Worm (Caenorhabditis elegans) whole organism, L2 larva: Measurements from ENCODE around the gene magu-4.

Experiments
- C34F6.9 ChIP-seq: fragments of 150-350 bp; optimal IDR thresholded peaks from 2 replicates; lab custom pipeline; 2014; ENCODE audit warnings: missing biosample characterization, missing genetic modification characterization
- F13H6.1 ChIP-seq: sonication (generic microtip); optimal IDR thresholded peaks from 2 replicates; lab custom pipeline; 2016; ENCODE audit warnings: missing genetic modification characterization, missing compliant biosample characterization
- R02D3.7 ChIP-seq: fragments of 150-350 bp; optimal IDR thresholded peaks from 2 replicates; lab custom pipeline; 2014; ENCODE audit warnings: missing biosample characterization, missing genetic modification characterization
- ZK546.5 ChIP-seq: sonication (generic microtip); optimal IDR thresholded peaks from 2 replicates; lab custom pipeline; 2017; ENCODE audit warnings: missing biosample characterization, missing genetic modification characterization
- alr-1 ChIP-seq: fragments of 150-350 bp; optimal IDR thresholded peaks from 2 replicates; lab custom pipeline; 2014; ENCODE audit warnings: missing biosample characterization, missing genetic modification characterization
- aly-2 ChIP-seq: fragments of 150-350 bp; optimal IDR thresholded peaks from 2 replicates; lab custom pipeline; 2014; ENCODE audit warnings: missing biosample characterization, missing genetic modification characterization
- blmp-1 ChIP-seq: sonication (generic microtip); optimal IDR thresholded peaks from 2 replicates; lab custom pipeline; 2017; ENCODE audit warnings: missing genetic modification characterization, mild to moderate bottlenecking, missing compliant biosample characterization, antibody characterized with exemption, moderate library complexity; ENCODE audit not compliant: insufficient read depth
- crh-2 ChIP-seq: sonication (generic microtip); optimal IDR thresholded peaks from 2 replicates; lab custom pipeline; 2017; ENCODE audit warnings: missing biosample characterization, missing genetic modification characterization
- egl-27 ChIP-seq: sonication (generic microtip); optimal IDR thresholded peaks from 3 replicates; lab custom pipeline; 2017; ENCODE audit warnings: missing biosample characterization, missing genetic modification reagents, missing genetic modification characterization
- fos-1 ChIP-seq: fragments of 150-350 bp; optimal IDR thresholded peaks from 2 replicates; lab custom pipeline; 2014; ENCODE audit warnings: missing biosample characterization, missing genetic modification characterization
- gmeb-1 ChIP-seq: fragments of 150-350 bp; optimal IDR thresholded peaks from 2 replicates; lab custom pipeline; 2014; ENCODE audit warnings: missing biosample characterization, missing genetic modification characterization
- lin-11 ChIP-seq: fragments of 150-350 bp; sonication (generic microtip); optimal IDR thresholded peaks from 2 replicates; lab custom pipeline; 2014; ENCODE audit warnings: missing biosample characterization, missing genetic modification characterization, inconsistent platforms, mixed read lengths
- lin-13 ChIP-seq: fragments of 150-350 bp; optimal IDR thresholded peaks from 2 replicates; lab custom pipeline; 2014; ENCODE audit warnings: missing biosample characterization, missing genetic modification reagents, missing genetic modification characterization
- lsy-2 ChIP-seq, 2 experiments: fragments of 150-350 bp in 1 of 2; sonication (generic microtip) in 1 of 2; optimal IDR thresholded peaks; 2 replicates each; lab custom pipeline; 2014 to 2017; ENCODE audit warnings: missing biosample characterization in 2 of 2, missing genetic modification characterization in 2 of 2
- mbf-1 ChIP-seq: sonication (generic microtip); optimal IDR thresholded peaks from 2 replicates; lab custom pipeline; 2017; ENCODE audit warnings: missing biosample characterization, missing genetic modification characterization
- mdl-1 ChIP-seq, 2 experiments: fragments of 150-350 bp in 1 of 2; sonication (generic microtip) in 1 of 2; optimal IDR thresholded peaks; 2 replicates each; lab custom pipeline; 2017; ENCODE audit warnings: missing biosample characterization in 2 of 2, missing genetic modification characterization in 2 of 2
- nhr-11 ChIP-seq: fragments of 150-350 bp; optimal IDR thresholded peaks from 2 replicates; lab custom pipeline; 2014; ENCODE audit warnings: missing biosample characterization, missing genetic modification characterization
- nhr-12 ChIP-seq: fragments of 150-350 bp; optimal IDR thresholded peaks from 2 replicates; lab custom pipeline; 2014; ENCODE audit warnings: missing biosample characterization, missing genetic modification characterization
- nhr-129 ChIP-seq: fragments of 150-350 bp; optimal IDR thresholded peaks from 2 replicates; lab custom pipeline; 2014; ENCODE audit warnings: missing biosample characterization, missing genetic modification characterization
- nhr-21 ChIP-seq: fragments of 150-350 bp; optimal IDR thresholded peaks from 2 replicates; lab custom pipeline; 2014; ENCODE audit warnings: missing biosample characterization, missing genetic modification characterization
- nhr-237 ChIP-seq: fragments of 150-350 bp; optimal IDR thresholded peaks from 2 replicates; lab custom pipeline; 2014; ENCODE audit warnings: missing biosample characterization, missing genetic modification characterization
- nhr-6 ChIP-seq: fragments of 150-350 bp; optimal IDR thresholded peaks from 2 replicates; lab custom pipeline; 2014; ENCODE audit warnings: missing biosample characterization, missing genetic modification characterization
- peb-1 ChIP-seq: fragments of 150-350 bp; optimal IDR thresholded peaks from 2 replicates; lab custom pipeline; 2014; ENCODE audit warnings: missing biosample characterization, missing genetic modification characterization
- skn-1 ChIP-seq: sonication (generic microtip); optimal IDR thresholded peaks from 2 replicates; lab custom pipeline; 2017; ENCODE audit warnings: missing biosample characterization, missing genetic modification characterization
- sma-3 ChIP-seq: sonication (generic microtip); optimal IDR thresholded peaks from 2 replicates; lab custom pipeline; 2016; ENCODE audit warnings: missing genetic modification reagents, missing genetic modification characterization, missing compliant biosample characterization
- sma-9 ChIP-seq, 2 experiments: fragments of 150-350 bp in 1 of 2; sonication (generic microtip) in 1 of 2; optimal IDR thresholded peaks; 2 replicates each; lab custom pipeline; 2014 to 2016; ENCODE audit warnings: missing genetic modification characterization in 2 of 2, mild to moderate bottlenecking in 1 of 2, missing biosample characterization in 1 of 2, missing compliant biosample characterization in 1 of 2, missing genetic modification reagents in 1 of 2, moderate library complexity in 1 of 2
- snpc-4 ChIP-seq: fragments of 150-350 bp; optimal IDR thresholded peaks from 2 replicates; lab custom pipeline; 2014; ENCODE audit warnings: missing biosample characterization, missing genetic modification characterization
- unc-39 ChIP-seq: fragments of 150-350 bp; optimal IDR thresholded peaks from 2 replicates; lab custom pipeline; 2014; ENCODE audit warnings: missing biosample characterization, missing genetic modification characterization
- unc-55 ChIP-seq: fragments of 150-350 bp; sonication (generic microtip); optimal IDR thresholded peaks from 3 replicates; lab custom pipeline; 2014; ENCODE audit warnings: missing biosample characterization, missing genetic modification reagents, missing genetic modification characterization
- zag-1 ChIP-seq: fragments of 150-350 bp; optimal IDR thresholded peaks from 2 replicates; lab custom pipeline; 2014; ENCODE audit warnings: missing biosample characterization, missing genetic modification characterization
- ztf-11 ChIP-seq: sonication (generic microtip); optimal IDR thresholded peaks from 2 replicates; lab custom pipeline; 2017; ENCODE audit warnings: missing biosample characterization, missing genetic modification characterization

The magu-4 gene

DNA sequence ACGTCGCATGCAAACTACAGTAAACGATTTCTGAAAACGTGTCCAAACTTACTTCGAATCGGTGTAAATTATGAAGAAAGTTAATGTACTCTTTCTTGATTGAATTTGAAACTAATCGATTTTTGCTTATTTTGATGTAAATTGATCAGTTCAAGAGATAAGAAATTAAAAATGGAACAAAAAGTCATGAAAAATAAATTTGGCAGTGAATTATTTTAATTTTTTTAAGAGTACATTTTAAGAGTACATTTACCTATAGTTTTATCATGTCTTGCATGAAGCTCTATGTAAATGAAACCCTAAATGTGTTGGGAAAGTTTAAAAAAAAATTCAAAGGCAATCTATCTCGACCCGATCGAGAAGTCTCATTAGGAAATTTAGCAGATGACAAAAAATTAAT, 46.6 kb downstream of the magu-4 start, which contains the start of gene T04B2.7:
Gene T04B2.7, minus strand, starts transcription at position 101 of the 400 bp plus-strand sequence.
- TF ChIP-seq mdl-1 (tag; optimal IDR thresholded peaks at IDR 0.05; lab: Kevin White, UChicago) (no peak), crh-2 (tag; lab: Kevin White, UChicago) (no peak), nhr-237 (tag; lab: Kevin White, UChicago) (no peak), mbf-1 (no peak), nhr-12 (tag; lab: Kevin White, UChicago) (no peak), peb-1 (tag; lab: Kevin White, UChicago) (no peak), alr-1 (tag; lab: Kevin White, UChicago) (no peak), nhr-129 (no peak)
- TF ChIP-seq, all 48 proteins: peak for 0

DNA sequence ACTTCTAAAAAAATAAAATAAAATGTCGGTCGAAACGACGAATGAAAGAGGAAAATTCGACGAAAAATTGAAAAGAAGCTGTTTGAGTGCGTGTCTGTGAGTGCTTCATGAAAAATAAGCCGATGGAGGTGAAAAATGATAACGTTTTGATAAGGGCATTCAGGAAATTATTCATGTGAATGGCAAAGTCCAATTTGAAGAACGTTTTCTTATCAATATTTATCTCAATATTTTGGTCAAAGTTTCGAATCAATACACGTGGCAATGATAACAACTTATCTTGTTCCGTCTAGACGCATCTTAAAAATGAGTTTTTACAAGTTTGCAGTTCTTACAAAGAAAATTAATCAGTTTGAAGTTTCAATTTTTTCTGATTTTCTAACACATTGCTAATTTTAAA, 49.6 kb downstream of the magu-4 start:
- peak; percentile 77 for TF ChIP-seq sma-9 (GFP tag; optimal IDR thresholded peaks at IDR 0.05; lab: Kevin White, UChicago)
- no peak for TF ChIP-seq sma-9 (tag; optimal IDR thresholded peaks at IDR 0.05; lab: Kevin White, UChicago)
- peak; percentile 42 for TF ChIP-seq egl-27 (tag; lab: Kevin White, UChicago)
- TF ChIP-seq nhr-129: no peak
- TF ChIP-seq fos-1 (tag; lab: Kevin White, UChicago): peak; percentile 76
- TF ChIP-seq gmeb-1 (tag; lab: Kevin White, UChicago): no peak
- peak; percentile 99 for TF ChIP-seq crh-2 (tag; lab: Kevin White, UChicago)
- TF ChIP-seq F13H6.1 (tag; lab: Kevin White, UChicago): peak; percentile 55
- TF ChIP-seq sma-3 (GFP tag; lab: Kevin White, UChicago): peak; percentile 7

- TF ChIP-seq ztf-11 (tag; lab: Kevin White, UChicago) (no peak), fos-1 (tag; lab: Kevin White, UChicago) (peak; percentile 57)
These were observed 51.2 kb downstream of the magu-4 start for ce11 chrIV:10060795-10061194.

DNA sequence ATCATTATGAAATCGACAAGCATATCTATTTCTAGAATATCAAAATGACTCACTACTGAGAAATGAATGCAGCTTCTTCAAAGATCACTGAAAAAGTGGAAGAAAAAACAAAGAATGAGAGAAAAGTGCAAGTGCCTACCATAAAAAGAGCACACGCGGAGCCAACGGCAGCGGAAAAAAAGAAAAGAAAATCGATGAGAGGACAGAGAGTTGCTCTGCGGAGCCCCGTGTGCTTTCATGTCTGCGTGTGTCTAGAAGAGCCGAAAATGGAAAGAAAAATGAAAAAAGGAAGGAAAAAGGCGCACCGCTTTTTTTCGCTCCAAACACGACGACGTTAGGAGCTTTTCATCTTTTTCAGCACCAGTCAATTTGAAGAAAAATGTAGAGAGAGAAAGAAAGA, 53.2 kb downstream of the magu-4 start, which contains the start of gene ipla-7:
Gene ipla-7, minus strand, starts transcription at position 122 of the 400 bp plus-strand sequence.
- TF ChIP-seq peb-1 (tag; lab: Kevin White, UChicago) (no peak), lsy-2 (tag; optimal IDR thresholded peaks at IDR 0.05; lab: Kevin White, UChicago) (peak in 1 of 2 experiments; percentile 21), R02D3.7 (tag; lab: Kevin White, UChicago) (no peak), fos-1 (tag; lab: Kevin White, UChicago) (peak; percentile 62), sma-3 (GFP tag; lab: Kevin White, UChicago) (no peak), alr-1 (tag; lab: Kevin White, UChicago) (no peak), crh-2 (tag; lab: Kevin White, UChicago) (peak; percentile 62), snpc-4 (tag; lab: Kevin White, UChicago) (peak; percentile 5), unc-39 (tag; lab: Kevin White, UChicago) (no peak), C34F6.9 (peak; percentile 70), nhr-21 (tag; lab: Kevin White, UChicago) (no peak), ZK546.5 (no peak), sma-9 (GFP tag; optimal IDR thresholded peaks at IDR 0.05; lab: Kevin White, UChicago) (no peak), sma-9 (tag; optimal IDR thresholded peaks at IDR 0.05; lab: Kevin White, UChicago) (no peak), aly-2 (tag; lab: Kevin White, UChicago) (no peak), blmp-1 (no peak), F13H6.1 (tag; lab: Kevin White, UChicago) (peak; percentile 29), unc-55 (GFP tag; lab: Kevin White, UChicago) (peak; percentile 29), skn-1 (tag; lab: Kevin White, UChicago) (no peak), nhr-6 (tag; lab: Kevin White, UChicago) (no peak), lin-11 (tag; lab: Kevin White, UChicago) (no peak), nhr-11 (tag; lab: Kevin White, UChicago) (no peak), zag-1 (tag; lab: Kevin White, UChicago) (peak; percentile 31), mdl-1 (tag; optimal IDR thresholded peaks at IDR 0.05; lab: Kevin White, UChicago) (peak in 1 of 2 experiments; percentile 33), lin-13 (no peak), nhr-129 (peak; percentile 11), gmeb-1 (tag; lab: Kevin White, UChicago) (no peak)
